Worm (Caenorhabditis elegans) whole organism, L3 larva: Measurements from ENCODE around the gene Y60C6A.2.
A peak's percentile ranks its signal among the peaks of the same experiment; 100 is the strongest.
"Not testable (repeated sequence)": the region's sequence is repeated elsewhere in the genome, so short reads cannot be mapped to it uniquely, and the experiment has no call there.

Experiments used
- R02D3.7 ChIP-seq: fragments of 150-350 bp; optimal IDR thresholded peaks from 2 replicates; lab custom pipeline; 2014; ENCODE audit warnings: missing biosample characterization, missing genetic modification characterization
- aly-2 ChIP-seq: fragments of 150-350 bp; optimal IDR thresholded peaks from 2 replicates; lab custom pipeline; 2014; ENCODE audit warnings: missing biosample characterization, missing genetic modification characterization
- ama-1 ChIP-seq: fragments of 150-350 bp; optimal IDR thresholded peaks from 2 replicates; lab custom pipeline; 2018
- ceh-28 ChIP-seq: fragments of 150-350 bp; optimal IDR thresholded peaks from 2 replicates; lab custom pipeline; 2014; ENCODE audit warnings: missing biosample characterization, missing genetic modification reagents, missing genetic modification characterization
- ceh-82 ChIP-seq: fragments of 150-350 bp; optimal IDR thresholded peaks from 2 replicates; lab custom pipeline; 2014; ENCODE audit warnings: missing biosample characterization, missing genetic modification characterization
- egl-27 ChIP-seq: sonication (generic microtip); optimal IDR thresholded peaks from 4 replicates; lab custom pipeline; 2017; ENCODE audit warnings: missing biosample characterization, missing genetic modification reagents, missing genetic modification characterization
- egl-5 ChIP-seq: fragments of 150-350 bp; optimal IDR thresholded peaks from 2 replicates; lab custom pipeline; 2017; ENCODE audit warnings: missing biosample characterization, missing genetic modification reagents, missing genetic modification characterization, inconsistent platforms
- elt-2 ChIP-seq: sonication (generic microtip); optimal IDR thresholded peaks from 2 replicates; lab custom pipeline; 2016; ENCODE audit warnings: missing genetic modification reagents, mild to moderate bottlenecking, missing genetic modification characterization, missing compliant biosample characterization
- elt-3 ChIP-seq, 3 experiments: fragments of 150-350 bp in 1 of 3; sonication (generic microtip) in 2 of 3; optimal IDR thresholded peaks; 2 replicates in 2 of 3; 4 replicates in 1 of 3; lab custom pipeline; 2014 to 2017; ENCODE audit warnings: missing biosample characterization in 3 of 3, missing genetic modification characterization in 3 of 3
- eor-1 ChIP-seq, 2 experiments: fragments of 150-350 bp; optimal IDR thresholded peaks; 2 replicates each; lab custom pipeline; 2014 to 2018; ENCODE audit warnings: missing biosample characterization in 2 of 2, missing genetic modification characterization in 2 of 2
- fkh-10 ChIP-seq: sonication (generic microtip); optimal IDR thresholded peaks from 2 replicates; lab custom pipeline; 2017; ENCODE audit warnings: missing biosample characterization, missing genetic modification reagents, missing genetic modification characterization
- fkh-2 ChIP-seq: fragments of 150-350 bp; optimal IDR thresholded peaks from 2 replicates; lab custom pipeline; 2014; ENCODE audit warnings: missing biosample characterization, missing genetic modification reagents, missing genetic modification characterization
- hmg-11 ChIP-seq: sonication (generic microtip); optimal IDR thresholded peaks from 2 replicates; lab custom pipeline; 2016; ENCODE audit warnings: missing genetic modification characterization, missing compliant biosample characterization
- jun-1 ChIP-seq: fragments of 150-350 bp; optimal IDR thresholded peaks from 2 replicates; lab custom pipeline; 2014; ENCODE audit warnings: missing biosample characterization, missing genetic modification reagents, missing genetic modification characterization
- lin-15B ChIP-seq: fragments of 150-350 bp; optimal IDR thresholded peaks from 2 replicates; lab custom pipeline; 2014; ENCODE audit warnings: missing biosample characterization, missing genetic modification characterization
- lin-39 ChIP-seq: fragments of 150-350 bp; optimal IDR thresholded peaks from 2 replicates; lab custom pipeline; 2018; ENCODE audit warnings: missing biosample characterization, missing genetic modification reagents, missing genetic modification characterization
- lsy-12 ChIP-seq: sonication (generic microtip); optimal IDR thresholded peaks from 2 replicates; lab custom pipeline; 2016; ENCODE audit warnings: mild to moderate bottlenecking, missing genetic modification characterization, missing compliant biosample characterization
- mdl-1 ChIP-seq: fragments of 150-350 bp; optimal IDR thresholded peaks from 2 replicates; lab custom pipeline; 2014; ENCODE audit warnings: missing biosample characterization, missing genetic modification characterization
- mml-1 ChIP-seq: fragments of 150-350 bp; sonication (generic microtip); optimal IDR thresholded peaks from 3 replicates; lab custom pipeline; 2014; ENCODE audit warnings: missing biosample characterization, missing genetic modification characterization
- nfya-1 ChIP-seq: sonication (generic microtip); optimal IDR thresholded peaks from 2 replicates; lab custom pipeline; 2017; ENCODE audit warnings: missing genetic modification characterization, mild to moderate bottlenecking, missing compliant biosample characterization, antibody characterized with exemption, moderate library complexity; ENCODE audit not compliant: insufficient read depth
- nhr-237 ChIP-seq: fragments of 150-350 bp; optimal IDR thresholded peaks from 2 replicates; lab custom pipeline; 2014; ENCODE audit warnings: missing biosample characterization, missing genetic modification characterization
- nhr-25 ChIP-seq: sonication (generic microtip); optimal IDR thresholded peaks from 2 replicates; lab custom pipeline; 2017; ENCODE audit warnings: missing biosample characterization, missing genetic modification characterization
- nhr-43 ChIP-seq: sonication (generic microtip); optimal IDR thresholded peaks from 2 replicates; lab custom pipeline; 2016; ENCODE audit warnings: mild to moderate bottlenecking, missing genetic modification characterization, missing compliant biosample characterization; ENCODE audit not compliant: poor library complexity, severe bottlenecking
- nhr-67 ChIP-seq: fragments of 150-350 bp; optimal IDR thresholded peaks from 2 replicates; lab custom pipeline; 2014; ENCODE audit warnings: missing biosample characterization, missing genetic modification characterization
- nhr-76 ChIP-seq: fragments of 150-350 bp; sonication (generic microtip); optimal IDR thresholded peaks from 5 replicates; lab custom pipeline; 2014; ENCODE audit warnings: missing biosample characterization, missing genetic modification characterization
- pqm-1 ChIP-seq: fragments of 150-350 bp; optimal IDR thresholded peaks from 2 replicates; lab custom pipeline; 2017; ENCODE audit warnings: missing biosample characterization, missing genetic modification characterization, inconsistent platforms
- sea-2 ChIP-seq: fragments of 150-350 bp; sonication (generic microtip); optimal IDR thresholded peaks from 4 replicates; lab custom pipeline; 2014; ENCODE audit warnings: missing biosample characterization, missing genetic modification reagents, missing genetic modification characterization
- snpc-4 ChIP-seq: fragments of 150-350 bp; optimal IDR thresholded peaks from 2 replicates; lab custom pipeline; 2014; ENCODE audit warnings: missing biosample characterization, missing genetic modification characterization
- tbx-2 ChIP-seq: sonication (generic microtip); optimal IDR thresholded peaks from 2 replicates; lab custom pipeline; 2016; ENCODE audit warnings: mild to moderate bottlenecking, missing genetic modification characterization, missing compliant biosample characterization
- zag-1 ChIP-seq: fragments of 150-350 bp; optimal IDR thresholded peaks from 2 replicates; lab custom pipeline; 2014; ENCODE audit warnings: missing biosample characterization, missing genetic modification characterization
- ztf-4 ChIP-seq: fragments of 150-350 bp; optimal IDR thresholded peaks from 2 replicates; lab custom pipeline; 2014; ENCODE audit warnings: missing biosample characterization, missing genetic modification characterization

Y60C6A.2 gene

DNA sequence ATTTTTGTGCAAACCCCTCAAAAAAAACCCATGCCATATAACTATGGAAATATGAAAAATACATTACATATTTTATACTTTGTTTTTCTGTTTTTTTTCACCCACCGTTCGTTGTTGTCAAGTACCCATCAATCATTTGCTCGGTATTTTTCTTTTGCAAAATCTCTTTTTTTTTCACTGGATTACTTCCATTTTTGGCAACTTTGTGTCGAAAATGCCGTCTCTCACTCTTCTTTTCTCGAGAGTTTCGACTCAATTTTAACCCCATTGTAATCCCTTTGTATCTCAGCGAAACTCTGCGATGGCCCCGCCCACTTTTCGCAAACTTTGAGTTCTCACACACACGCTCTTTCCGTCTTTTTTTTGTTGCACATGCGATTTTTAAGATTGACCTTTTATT, 10.1 kb downstream of the Y60C6A.2 start:
- no peak for TF ChIP-seq fkh-2 (tag; lab: Kevin White, UChicago)
- peak; percentile 23 for TF ChIP-seq nfya-1
- TF ChIP-seq zag-1 (tag; lab: Kevin White, UChicago) = no peak
- TF ChIP-seq mml-1 (tag; lab: Kevin White, UChicago) = no peak
- TF ChIP-seq ztf-4 (tag; lab: Kevin White, UChicago) = no peak
- peak; percentile 38 for TF ChIP-seq lin-39 (tag; lab: Kevin White, UChicago)

DNA sequence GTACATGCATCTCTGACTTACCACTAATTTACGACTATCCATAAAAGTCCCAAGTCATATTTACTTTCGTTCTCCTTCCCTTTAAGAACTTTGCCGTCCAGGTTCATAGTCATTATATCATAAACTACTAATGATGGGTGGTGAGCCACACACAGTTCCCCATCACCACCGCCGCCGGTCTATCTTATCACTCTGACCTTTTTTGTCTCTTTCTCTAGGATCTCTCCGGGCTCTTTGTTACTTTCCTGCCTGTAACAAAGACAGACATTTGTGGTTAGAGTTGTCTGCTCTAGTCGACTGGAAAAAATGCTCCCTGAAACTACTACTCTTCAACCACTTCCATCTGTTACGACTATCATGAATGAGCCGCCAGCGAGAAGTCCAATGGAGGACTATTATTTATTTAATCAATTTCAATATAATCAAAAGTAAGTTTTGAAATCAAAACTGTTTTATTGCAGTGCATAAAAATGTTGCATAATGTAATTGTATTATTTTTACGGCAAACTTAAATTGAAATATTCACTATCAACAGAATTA, 14.8 kb downstream of the Y60C6A.2 start, which contains the start of gene elt-7:
elt-7 (plus strand) TSS at position 263 of the 540 bp plus-strand sequence.
- TF ChIP-seq nhr-25 (tag; lab: Kevin White, UChicago) = no peak
- peak; percentile 71 for TF ChIP-seq elt-2 (tag; lab: Kevin White, UChicago)
- no peak for TF ChIP-seq fkh-2 (tag; lab: Kevin White, UChicago)
- peak; percentile 54 for TF ChIP-seq pqm-1
- TF ChIP-seq ceh-28 = no peak

DNA sequence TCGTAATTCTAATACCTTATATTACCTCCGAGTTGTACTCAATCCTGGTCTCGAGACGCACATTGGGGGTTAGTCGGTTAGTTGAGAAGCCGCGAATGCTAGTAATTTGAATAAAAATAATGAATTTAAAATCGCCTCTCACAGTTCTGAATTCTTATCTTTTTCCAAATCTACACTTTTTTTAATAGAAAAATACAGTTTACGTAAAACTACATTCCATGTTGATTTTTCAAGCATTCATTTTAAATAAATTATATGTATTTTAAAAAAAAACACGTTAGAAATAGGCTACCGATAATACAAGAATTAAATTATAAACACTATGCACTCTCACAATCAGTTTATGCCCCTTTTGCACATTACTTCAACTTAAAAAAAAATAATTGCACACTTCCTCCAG, 15.6 kb downstream of the Y60C6A.2 start, which contains the start of gene C18G1.9:
C18G1.9 (minus strand) TSS at position 101 of the 400 bp plus-strand sequence.
- TF ChIP-seq eor-1 (tag; optimal IDR thresholded peaks at IDR 0.05; lab: Kevin White, UChicago) (no peak), egl-5 (no peak), lin-15B (no peak), mdl-1 (tag; lab: Kevin White, UChicago) (no peak)

DNA sequence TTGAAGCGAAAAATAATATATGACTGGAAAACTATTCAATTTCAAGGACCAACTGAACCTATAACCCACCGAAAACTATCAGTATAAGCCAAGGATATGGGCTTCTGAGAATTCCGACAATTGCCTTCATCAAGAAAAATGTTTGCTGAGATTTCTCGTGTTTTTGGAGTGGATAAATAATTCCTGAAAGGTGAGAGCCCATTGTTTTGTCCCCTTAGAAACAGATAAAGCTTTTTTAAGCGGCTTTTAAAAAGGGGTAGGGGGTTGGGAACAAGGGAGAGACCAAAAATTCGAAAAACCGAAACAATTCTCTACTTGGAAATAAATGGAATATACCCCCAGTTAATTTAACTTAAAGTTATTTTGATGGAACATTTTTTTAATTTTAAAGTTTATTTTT, 18.7 kb downstream of the Y60C6A.2 start, which contains the start of gene C18G1.8:
C18G1.8 (minus strand) TSS at position 101 of the 400 bp plus-strand sequence.
- no peak for TF ChIP-seq fkh-10 (GFP tag; lab: Kevin White, UChicago)
- no peak for TF ChIP-seq lin-15B
- no peak for TF ChIP-seq nhr-25 (tag; lab: Kevin White, UChicago)
- TF ChIP-seq ztf-4 (tag; lab: Kevin White, UChicago) = no peak
- TF ChIP-seq egl-27 (tag; lab: Kevin White, UChicago) = no peak
- no peak for TF ChIP-seq hmg-11
- no peak for TF ChIP-seq nhr-67 (tag; lab: Kevin White, UChicago)
- TF ChIP-seq nhr-237 (tag; lab: Kevin White, UChicago) = no peak
- TF ChIP-seq eor-1 (tag; optimal IDR thresholded peaks at IDR 0.05; lab: Kevin White, UChicago) = no peak
- no peak for TF ChIP-seq lin-39 (tag; lab: Kevin White, UChicago)
- no peak for TF ChIP-seq nhr-43 (tag; lab: Kevin White, UChicago)

DNA sequence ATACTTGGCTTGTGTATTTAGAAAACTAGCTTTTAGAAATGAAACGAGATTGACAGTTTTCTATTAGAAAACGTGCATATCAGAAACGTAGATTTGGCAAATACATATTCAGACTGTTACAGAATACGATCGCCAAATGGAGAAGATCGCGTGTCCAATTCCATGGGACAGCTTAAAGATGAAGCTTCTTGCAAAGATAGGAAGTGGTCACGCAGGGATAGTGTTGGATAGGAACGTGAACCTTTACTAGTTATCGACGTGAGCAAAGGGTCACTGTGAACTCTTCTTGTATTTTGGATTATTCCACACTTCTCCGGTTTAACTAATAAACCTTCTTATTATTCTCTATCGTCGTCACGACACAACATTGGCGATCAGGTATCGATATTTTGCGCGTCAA, 24.6 kb downstream of the Y60C6A.2 start, which contains the start of gene bgnt-1.4:
bgnt-1.4 (plus strand) TSS at position 301 of the 400 bp plus-strand sequence.
- not testable (repeated sequence) for TF ChIP-seq sea-2; tbx-2 (tag; lab: Kevin White, UChicago); mdl-1 (tag; lab: Kevin White, UChicago)

DNA sequence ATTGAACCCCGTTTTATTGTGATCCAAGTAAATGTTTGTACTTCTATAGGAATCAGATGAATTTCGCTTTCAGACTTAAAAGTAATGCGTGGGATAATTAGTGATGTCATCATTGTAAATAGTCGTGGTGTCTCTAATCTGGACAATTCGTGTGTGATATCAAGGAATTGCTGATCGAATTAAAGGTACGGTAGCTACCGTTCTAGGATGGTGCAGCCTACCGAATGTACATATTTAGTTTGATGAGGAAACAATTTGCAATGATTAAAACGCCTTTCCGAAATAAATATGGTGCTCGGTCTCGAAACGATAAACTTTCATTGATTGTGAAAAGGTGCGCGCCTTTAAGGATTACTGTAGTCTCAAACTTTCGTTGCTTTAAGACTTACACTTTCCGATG, 26.7 kb downstream of the Y60C6A.2 start:
- TF ChIP-seq aly-2 = no peak
- TF ChIP-seq zag-1 (tag; lab: Kevin White, UChicago) = no peak
- TF ChIP-seq jun-1 (tag; lab: Kevin White, UChicago) = no peak
- TF ChIP-seq nhr-76 (tag; lab: Kevin White, UChicago) = no peak
- no peak for TF ChIP-seq egl-27 (tag; lab: Kevin White, UChicago)
- TF ChIP-seq snpc-4 (tag; lab: Kevin White, UChicago) = no peak
- no peak for TF ChIP-seq mml-1 (tag; lab: Kevin White, UChicago)
- no peak for TF ChIP-seq nhr-43 (tag; lab: Kevin White, UChicago)
- TF ChIP-seq nhr-237 (tag; lab: Kevin White, UChicago) = no peak
- TF ChIP-seq R02D3.7 (tag; lab: Kevin White, UChicago) = no peak
- no peak for TF ChIP-seq ztf-4 (tag; lab: Kevin White, UChicago)
- no peak for TF ChIP-seq lin-39 (tag; lab: Kevin White, UChicago)
- TF ChIP-seq egl-5 = no peak
- no peak for TF ChIP-seq ama-1 (lab: Kevin White, UChicago)
- no peak for TF ChIP-seq sea-2
- TF ChIP-seq elt-3 (tag; optimal IDR thresholded peaks at IDR 0.05; lab: Kevin White, UChicago) = no peak
- no peak for TF ChIP-seq ceh-82 (tag; lab: Kevin White, UChicago)
- no peak for TF ChIP-seq fkh-10 (GFP tag; lab: Kevin White, UChicago)
- no peak for TF ChIP-seq lsy-12 (tag; lab: Kevin White, UChicago)
